Worm (Caenorhabditis elegans) whole organism, L4 larva: ENCODE measurements around the gene C31H2.3.

Source experiments
- aly-2 ChIP-seq: sonication (generic microtip); optimal IDR thresholded peaks from 2 replicates; lab custom pipeline; 2018; ENCODE audit warnings: missing biosample characterization, missing genetic modification characterization
- ceh-82 ChIP-seq: sonication (generic microtip); optimal IDR thresholded peaks from 2 replicates; lab custom pipeline; 2017; ENCODE audit warnings: missing biosample characterization, missing genetic modification characterization
- fkh-10 ChIP-seq: fragments of 150-350 bp; optimal IDR thresholded peaks from 2 replicates; lab custom pipeline; 2014; ENCODE audit warnings: missing biosample characterization, missing genetic modification reagents, missing genetic modification characterization
- fos-1 ChIP-seq: fragments of 150-350 bp; optimal IDR thresholded peaks from 2 replicates; lab custom pipeline; 2014; ENCODE audit warnings: missing biosample characterization, missing genetic modification characterization
- hmg-1.1 ChIP-seq: fragments of 200-800 bp; sonication (Bioruptor generic); IDR thresholded peaks from 2 replicates; pipeline ENCODE4 v1.3.6; 2022; ENCODE audit warnings: missing genetic modification reagents, missing genetic modification characterization, missing compliant biosample characterization
- nhr-6 ChIP-seq: fragments of 150-350 bp; optimal IDR thresholded peaks from 2 replicates; lab custom pipeline; 2014; ENCODE audit warnings: missing biosample characterization, missing genetic modification characterization
- pha-4 ChIP-seq, 2 experiments: fragments of 150-350 bp in 1 of 2; fragments of 200-800 bp in 1 of 2; sonication (Bioruptor generic) in 1 of 2; IDR thresholded peaks in 1 of 2; optimal IDR thresholded peaks in 1 of 2; 2 replicates each; pipeline versions ENCODE4 v1.3.6 to Lab custom; 2014 to 2022; ENCODE audit warnings: missing genetic modification characterization in 2 of 2, missing genetic modification reagents in 2 of 2, missing biosample characterization in 1 of 2, missing compliant biosample characterization in 1 of 2
- spr-3 ChIP-seq: fragments of 200-800 bp; sonication (Bioruptor generic); optimal IDR thresholded peaks from 2 replicates; lab custom pipeline; 2018; ENCODE audit warnings: mild to moderate bottlenecking, missing genetic modification characterization, missing compliant biosample characterization
- unc-62 ChIP-seq, 3 experiments: fragments of 150-350 bp in 1 of 3; sonication (generic microtip); optimal IDR thresholded peaks in 2 of 3; peaks in 1 of 3; 1 replicate in 1 of 3; 2 replicates in 2 of 3; lab custom pipeline; 2014 to 2017; ENCODE audit warnings: missing biosample characterization in 3 of 3, missing genetic modification characterization in 3 of 3, missing genetic modification reagents in 3 of 3, missing genotype in 1 of 3
- zfp-2 ChIP-seq: sonication (generic microtip); optimal IDR thresholded peaks from 2 replicates; lab custom pipeline; 2016; ENCODE audit warnings: mild to moderate bottlenecking, missing genetic modification characterization, missing compliant biosample characterization

DNA sequence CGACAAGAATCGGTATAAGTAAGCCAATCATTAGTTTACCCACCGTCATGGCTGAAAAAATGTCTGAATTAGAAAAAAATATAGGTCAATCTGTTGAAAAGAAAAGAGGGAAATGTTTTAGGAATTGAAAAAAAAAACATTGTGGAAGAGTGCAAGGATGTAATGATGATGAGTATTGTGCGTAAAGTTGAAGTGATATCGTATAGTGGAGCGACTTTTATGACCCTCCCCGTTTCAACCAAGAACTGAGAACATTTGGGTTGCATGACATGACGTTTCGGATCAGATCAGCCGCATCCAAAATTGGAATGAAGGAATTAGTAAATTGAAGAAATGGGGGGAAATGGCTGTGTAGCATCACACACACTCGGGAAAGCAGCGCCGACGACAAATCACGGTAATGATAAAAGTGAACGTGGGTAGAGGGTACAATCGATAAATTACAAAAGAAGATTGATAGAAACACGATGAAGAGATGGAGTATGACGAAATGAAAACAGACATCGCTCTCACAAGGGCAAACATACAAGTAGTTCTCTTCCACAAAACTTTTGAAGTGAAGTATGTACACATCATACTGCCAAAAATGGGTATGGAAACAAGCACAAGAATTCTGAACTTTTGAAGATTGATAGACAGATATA is 37.2 kb downstream of the C31H2.3 start, which contains the start of gene apl-1:
- TF ChIP-seq fos-1 (tag; lab: Kevin White, UChicago): no peak
- TF ChIP-seq hmg-1.1 (GFP tag; lab: Robert Waterston, UW): 0 out of 2 replicates have a peak, but pooled peaks have one; percentile 17
- TF ChIP-seq nhr-6: no peak
- no peak for TF ChIP-seq aly-2 (tag; lab: Kevin White, UChicago)
- no peak for TF ChIP-seq ceh-82 (tag; lab: Kevin White, UChicago)
- no peak for TF ChIP-seq pha-4 (GFP tag; IDR thresholded peaks at IDR 0.05; lab: Robert Waterston, UW)
- no peak for TF ChIP-seq pha-4 (tag; optimal IDR thresholded peaks at IDR 0.05; lab: Kevin White, UChicago)
- no peak for TF ChIP-seq fkh-10 (GFP tag; lab: Kevin White, UChicago)
- TF ChIP-seq spr-3 (GFP tag; lab: Kevin White, UChicago): no peak
- no peak for TF ChIP-seq unc-62 (GFP tag; optimal IDR thresholded peaks at IDR 0.05 in 1 of 2; lab: Kevin White, UChicago)
- TF ChIP-seq unc-62 (tag; optimal IDR thresholded peaks at IDR 0.05; lab: Kevin White, UChicago): no peak
- no peak for TF ChIP-seq zfp-2
